Worm (Caenorhabditis elegans) whole organism, L1 larva: Measurements from ENCODE around the gene srm-3.

Experiments
- C16A3.4 ChIP-seq: fragments of 150-350 bp; optimal IDR thresholded peaks from 2 replicates; lab custom pipeline; 2014; ENCODE audit warnings: missing biosample characterization, missing genetic modification characterization
- F16B12.6 ChIP-seq: fragments of 150-350 bp; optimal IDR thresholded peaks from 2 replicates; lab custom pipeline; 2014; ENCODE audit warnings: missing biosample characterization, missing genetic modification characterization
- alr-1 ChIP-seq: fragments of 200-800 bp; sonication (Bioruptor generic); optimal IDR thresholded peaks from 2 replicates; lab custom pipeline; 2018; ENCODE audit warnings: borderline replicate concordance, mild to moderate bottlenecking, missing genetic modification characterization, missing compliant biosample characterization
- ceh-63 ChIP-seq: fragments of 200-800 bp; sonication (Bioruptor generic); optimal IDR thresholded peaks from 2 replicates; lab custom pipeline; 2018; ENCODE audit warnings: mild to moderate bottlenecking, missing genetic modification characterization, missing compliant biosample characterization
- ceh-8 ChIP-seq: fragments of 200-800 bp; sonication (Bioruptor generic); optimal IDR thresholded peaks from 2 replicates; lab custom pipeline; 2018; ENCODE audit warnings: mild to moderate bottlenecking, missing genetic modification characterization, moderate library complexity, missing compliant biosample characterization
- ceh-82 ChIP-seq, 3 experiments: fragments of 150-350 bp in 1 of 3; sonication (generic microtip) in 2 of 3; optimal IDR thresholded peaks; 2 replicates each; lab custom pipeline; 2014 to 2017; ENCODE audit warnings: missing biosample characterization in 3 of 3, missing genetic modification characterization in 3 of 3
- ceh-90 ChIP-seq: sonication (generic microtip); optimal IDR thresholded peaks from 2 replicates; lab custom pipeline; 2016; ENCODE audit warnings: missing genetic modification characterization, missing compliant biosample characterization
- ces-1 ChIP-seq: fragments of 150-350 bp; optimal IDR thresholded peaks from 2 replicates; lab custom pipeline; 2014; ENCODE audit warnings: missing biosample characterization, missing genetic modification reagents, missing genetic modification characterization
- efl-3 ChIP-seq: fragments of 200-800 bp; sonication (Bioruptor generic); optimal IDR thresholded peaks from 2 replicates; lab custom pipeline; 2018; ENCODE audit warnings: mild to moderate bottlenecking, missing genetic modification characterization, missing compliant biosample characterization
- egl-13 ChIP-seq: sonication (generic microtip); optimal IDR thresholded peaks from 2 replicates; lab custom pipeline; 2016; ENCODE audit warnings: missing genotype, missing genetic modification reagents, missing genetic modification characterization, missing compliant biosample characterization
- ets-5 ChIP-seq: fragments of 200-800 bp; sonication (Bioruptor generic); IDR thresholded peaks from 2 replicates; pipeline ENCODE4 v1.3.6; 2022; ENCODE audit warnings: missing genetic modification characterization, missing compliant biosample characterization
- fkh-10 ChIP-seq: sonication (generic microtip); optimal IDR thresholded peaks from 2 replicates; lab custom pipeline; 2017; ENCODE audit warnings: missing biosample characterization, missing genetic modification reagents, missing genetic modification characterization
- fkh-4 ChIP-seq: sonication (generic microtip); optimal IDR thresholded peaks from 2 replicates; lab custom pipeline; 2016; ENCODE audit warnings: missing compliant biosample characterization, missing genetic modification characterization, borderline replicate concordance
- fkh-8 ChIP-seq: sonication (generic microtip); optimal IDR thresholded peaks from 2 replicates; lab custom pipeline; 2016; ENCODE audit warnings: mild to moderate bottlenecking, missing genetic modification characterization, missing compliant biosample characterization
- fos-1 ChIP-seq: fragments of 150-350 bp; optimal IDR thresholded peaks from 2 replicates; lab custom pipeline; 2014; ENCODE audit warnings: missing biosample characterization, missing genetic modification characterization
- hlh-4 ChIP-seq: sonication (generic microtip); optimal IDR thresholded peaks from 2 replicates; lab custom pipeline; 2016; ENCODE audit warnings: mild to moderate bottlenecking, missing genetic modification characterization, missing compliant biosample characterization
- irx-1 ChIP-seq: sonication (generic microtip); optimal IDR thresholded peaks from 2 replicates; lab custom pipeline; 2016; ENCODE audit warnings: missing genetic modification characterization, missing compliant biosample characterization
- isw-1 ChIP-seq: fragments of 200-800 bp; sonication (Bioruptor generic); IDR thresholded peaks from 2 replicates; pipeline ENCODE4 v1.3.6; 2022; ENCODE audit warnings: missing genetic modification characterization, missing compliant biosample characterization
- jun-1 ChIP-seq: fragments of 150-350 bp; optimal IDR thresholded peaks from 2 replicates; lab custom pipeline; 2014; ENCODE audit warnings: missing biosample characterization, missing genetic modification reagents, missing genetic modification characterization
- lin-14 ChIP-seq: fragments of 200-800 bp; sonication (Bioruptor generic); optimal IDR thresholded peaks from 2 replicates; lab custom pipeline; 2018; ENCODE audit warnings: mild to moderate bottlenecking, missing genetic modification characterization, moderate library complexity, missing compliant biosample characterization
- lin-15B ChIP-seq: fragments of 150-350 bp; sonication (generic microtip); optimal IDR thresholded peaks from 3 replicates; lab custom pipeline; 2014; ENCODE audit warnings: missing biosample characterization, missing genetic modification characterization
- lin-35 ChIP-seq, 2 experiments: fragments of 150-350 bp; optimal IDR thresholded peaks; 2 replicates each; lab custom pipeline; 2014; ENCODE audit warnings: missing biosample characterization in 2 of 2, missing genetic modification characterization in 2 of 2, missing genetic modification reagents in 2 of 2
- lin-39 ChIP-seq: fragments of 150-350 bp; optimal IDR thresholded peaks from 2 replicates; lab custom pipeline; 2014; ENCODE audit warnings: missing biosample characterization, missing genetic modification reagents, missing genetic modification characterization
- lir-3 ChIP-seq: sonication (generic microtip); optimal IDR thresholded peaks from 2 replicates; lab custom pipeline; 2016; ENCODE audit warnings: mild to moderate bottlenecking, missing genetic modification characterization, moderate library complexity, missing compliant biosample characterization; ENCODE audit not compliant: poor library complexity
- lsy-2 ChIP-seq, 2 experiments: fragments of 150-350 bp; optimal IDR thresholded peaks; 2 replicates each; lab custom pipeline; 2014; ENCODE audit warnings: missing biosample characterization in 2 of 2, missing genetic modification characterization in 2 of 2
- mef-2 ChIP-seq: fragments of 150-350 bp; optimal IDR thresholded peaks from 2 replicates; lab custom pipeline; 2014; ENCODE audit warnings: missing biosample characterization, missing genetic modification characterization
- nhr-19 ChIP-seq: fragments of 200-800 bp; sonication (Bioruptor generic); conservative IDR thresholded peaks from 2 replicates; pipeline ENCODE4 v1.3.6; 2022; ENCODE audit warnings: missing genetic modification characterization, missing compliant biosample characterization
- nhr-20 ChIP-seq: sonication (generic microtip); optimal IDR thresholded peaks from 2 replicates; lab custom pipeline; 2016; ENCODE audit warnings: mild to moderate bottlenecking, missing genetic modification characterization, missing compliant biosample characterization
- nhr-237 ChIP-seq: fragments of 150-350 bp; optimal IDR thresholded peaks from 2 replicates; lab custom pipeline; 2014; ENCODE audit warnings: missing biosample characterization, missing genetic modification characterization
- nhr-28 ChIP-seq: fragments of 150-350 bp; optimal IDR thresholded peaks from 2 replicates; lab custom pipeline; 2014; ENCODE audit warnings: missing biosample characterization, missing genetic modification characterization
- nhr-47 ChIP-seq: sonication (generic microtip); optimal IDR thresholded peaks from 2 replicates; lab custom pipeline; 2016; ENCODE audit warnings: mild to moderate bottlenecking, missing genetic modification characterization, moderate library complexity, missing compliant biosample characterization
- nhr-76 ChIP-seq: sonication (generic microtip); optimal IDR thresholded peaks from 2 replicates; lab custom pipeline; 2017; ENCODE audit warnings: missing biosample characterization, missing genetic modification characterization
- nhr-77 ChIP-seq: fragments of 150-350 bp; optimal IDR thresholded peaks from 2 replicates; lab custom pipeline; 2014; ENCODE audit warnings: missing biosample characterization, missing genetic modification characterization
- nhr-84 ChIP-seq: sonication (generic microtip); optimal IDR thresholded peaks from 2 replicates; lab custom pipeline; 2017; ENCODE audit warnings: missing biosample characterization, missing genetic modification characterization
- nhr-85 ChIP-seq: sonication (generic microtip); peaks from one replicate; lab custom pipeline; 2016; ENCODE audit warnings: missing genetic modification characterization, inconsistent platforms, missing compliant biosample characterization
- nhr-90 ChIP-seq: sonication (generic microtip); optimal IDR thresholded peaks from 2 replicates; lab custom pipeline; 2016; ENCODE audit warnings: mild to moderate bottlenecking, missing genetic modification characterization, missing compliant biosample characterization; ENCODE audit not compliant: poor library complexity
- pag-3 ChIP-seq: sonication (generic microtip); optimal IDR thresholded peaks from 2 replicates; lab custom pipeline; 2017; ENCODE audit warnings: missing genetic modification characterization, mild to moderate bottlenecking, missing compliant biosample characterization, antibody characterized with exemption, borderline replicate concordance; ENCODE audit not compliant: insufficient read depth
- pqm-1 ChIP-seq: sonication (generic microtip); optimal IDR thresholded peaks from 3 replicates; lab custom pipeline; 2017; ENCODE audit warnings: missing biosample characterization, missing genetic modification characterization
- skn-1 ChIP-seq: fragments of 150-350 bp; optimal IDR thresholded peaks from 2 replicates; lab custom pipeline; 2014; ENCODE audit warnings: missing biosample characterization, missing genetic modification characterization
- snpc-4 ChIP-seq: fragments of 150-350 bp; optimal IDR thresholded peaks from 2 replicates; lab custom pipeline; 2014; ENCODE audit warnings: missing biosample characterization, missing genetic modification characterization
- snu-23 ChIP-seq: sonication (generic microtip); optimal IDR thresholded peaks from 2 replicates; lab custom pipeline; 2016; ENCODE audit warnings: missing genetic modification characterization, missing compliant biosample characterization
- sox-4 ChIP-seq: sonication (generic microtip); optimal IDR thresholded peaks from 2 replicates; lab custom pipeline; 2016; ENCODE audit warnings: missing genetic modification characterization, missing compliant biosample characterization
- sptf-1 ChIP-seq: fragments of 150-350 bp; optimal IDR thresholded peaks from 2 replicates; lab custom pipeline; 2014; ENCODE audit warnings: missing biosample characterization, missing genetic modification characterization
- sup-37 ChIP-seq: fragments of 200-800 bp; sonication (Bioruptor generic); optimal IDR thresholded peaks from 2 replicates; lab custom pipeline; 2018; ENCODE audit warnings: mild to moderate bottlenecking, missing genetic modification characterization, missing compliant biosample characterization
- tlp-1 ChIP-seq: fragments of 150-350 bp; optimal IDR thresholded peaks from 2 replicates; lab custom pipeline; 2014; ENCODE audit warnings: missing biosample characterization, missing genetic modification characterization
- unc-130 ChIP-seq: fragments of 150-350 bp; optimal IDR thresholded peaks from 2 replicates; lab custom pipeline; 2017; ENCODE audit warnings: missing biosample characterization, missing genetic modification characterization, inconsistent platforms
- unc-30 ChIP-seq: sonication (generic microtip); optimal IDR thresholded peaks from 2 replicates; lab custom pipeline; 2017; ENCODE audit warnings: missing biosample characterization, missing genetic modification characterization
- unc-62 ChIP-seq: fragments of 150-350 bp; optimal IDR thresholded peaks from 2 replicates; lab custom pipeline; 2014; ENCODE audit warnings: missing biosample characterization, missing genetic modification reagents, missing genetic modification characterization
- unc-86 ChIP-seq: sonication (generic microtip); optimal IDR thresholded peaks from 2 replicates; lab custom pipeline; 2016; ENCODE audit warnings: missing genetic modification characterization, missing compliant biosample characterization
- unc-98 ChIP-seq: fragments of 200-800 bp; sonication (Bioruptor generic); IDR thresholded peaks from 2 replicates; pipeline ENCODE4 v1.3.6; 2022; ENCODE audit warnings: missing genetic modification characterization, missing compliant biosample characterization
- zag-1 ChIP-seq: fragments of 150-350 bp; optimal IDR thresholded peaks from 2 replicates; lab custom pipeline; 2014; ENCODE audit warnings: missing biosample characterization, missing genetic modification characterization
- zip-4 ChIP-seq: fragments of 200-800 bp; sonication (Bioruptor generic); optimal IDR thresholded peaks from 2 replicates; lab custom pipeline; 2018; ENCODE audit warnings: mild to moderate bottlenecking, missing genetic modification characterization, moderate library complexity, missing compliant biosample characterization
- ztf-11 ChIP-seq, 2 experiments: sonication (generic microtip); optimal IDR thresholded peaks; 2 replicates each; lab custom pipeline; 2016 to 2017; ENCODE audit warnings: missing genetic modification characterization in 2 of 2, missing biosample characterization in 1 of 2, missing compliant biosample characterization in 1 of 2

Gene srm-3

DNA sequence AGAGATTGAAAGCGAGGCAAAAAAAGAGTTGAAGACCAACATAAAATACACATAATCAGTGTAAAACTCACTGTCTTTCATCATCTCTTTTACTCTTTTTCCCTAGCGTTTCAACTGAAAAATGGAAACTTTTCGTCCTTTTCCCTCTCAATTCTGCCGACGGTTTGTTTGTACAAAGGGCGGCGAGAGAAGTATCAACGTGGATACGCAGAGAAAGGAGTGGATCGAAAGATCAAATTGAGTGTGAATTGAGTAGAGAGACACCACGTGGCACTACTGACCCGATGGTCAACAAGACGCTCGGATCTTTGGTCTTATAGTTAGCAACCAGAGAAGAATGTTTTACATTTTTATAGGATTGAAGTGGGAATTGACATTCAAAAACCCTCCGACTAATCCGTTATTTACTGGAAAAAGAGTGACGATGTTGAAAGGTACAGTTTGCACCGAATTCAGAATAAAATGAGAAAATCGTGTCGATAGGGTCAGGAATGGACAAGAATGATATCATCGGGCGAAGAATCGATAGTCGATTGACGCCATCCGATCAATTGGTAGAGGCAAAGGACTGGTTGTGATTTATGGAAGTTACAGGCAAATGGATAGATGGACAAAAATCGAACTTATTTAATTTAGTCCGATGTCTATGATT is 22.3 kb downstream of the srm-3 start (continued):
- TF ChIP-seq hlh-4 (tag; lab: Kevin White, UChicago) (no peak), lin-39 (tag; lab: Kevin White, UChicago) (no peak), pag-3 (tag; lab: Kevin White, UChicago) (no peak), ces-1 (GFP tag; lab: Kevin White, UChicago) (no peak), efl-3 (no peak), snu-23 (GFP tag; lab: Kevin White, UChicago) (peak; percentile 83), fkh-4 (no peak), ceh-90 (tag; lab: Kevin White, UChicago) (no peak), C16A3.4 (tag; lab: Kevin White, UChicago) (peak; percentile 40), nhr-76 (tag; lab: Kevin White, UChicago) (no peak), unc-98 (GFP tag; lab: Robert Waterston, UW) (no peak), lin-35 (GFP tag; optimal IDR thresholded peaks at IDR 0.05; lab: Kevin White, UChicago) (peak in 1 of 2 experiments; percentile 69), ztf-11 (tag; optimal IDR thresholded peaks at IDR 0.05; lab: Kevin White, UChicago) (no peak), unc-62 (GFP tag; lab: Kevin White, UChicago) (no peak), skn-1 (tag; lab: Kevin White, UChicago) (peak; percentile 61), tlp-1 (no peak), nhr-237 (tag; lab: Kevin White, UChicago) (peak; percentile 46), lin-14 (peak; percentile 89), unc-86 (no peak), nhr-47 (tag; lab: Kevin White, UChicago) (peak; percentile 55), nhr-90 (tag; lab: Kevin White, UChicago) (peak; percentile 70), irx-1 (tag; lab: Kevin White, UChicago) (peak; percentile 50), nhr-28 (tag; lab: Kevin White, UChicago) (no peak), sptf-1 (tag; lab: Kevin White, UChicago) (no peak), mef-2 (tag; lab: Kevin White, UChicago) (no peak), jun-1 (peak; percentile 10), nhr-77 (peak; percentile 79), ceh-8 (GFP tag; lab: Kevin White, UChicago) (no peak), fkh-10 (no peak), snpc-4 (tag; lab: Kevin White, UChicago) (no peak), fos-1 (tag; lab: Kevin White, UChicago) (peak; percentile 16), unc-30 (tag; lab: Kevin White, UChicago) (no peak), ceh-82 (tag; optimal IDR thresholded peaks at IDR 0.05; lab: Kevin White, UChicago) (no peak), zip-4 (GFP tag; lab: Kevin White, UChicago) (no peak), lin-15B (tag; lab: Kevin White, UChicago) (no peak), nhr-19 (GFP tag; lab: Robert Waterston, UW) (peak; percentile 62), fkh-8 (tag; lab: Kevin White, UChicago) (no peak), lsy-2 (tag; optimal IDR thresholded peaks at IDR 0.05; lab: Kevin White, UChicago) (peak; percentile 53 to 64), nhr-20 (peak; percentile 97), alr-1 (tag; lab: Kevin White, UChicago) (no peak), unc-130 (tag; lab: Kevin White, UChicago) (peak; percentile 20), nhr-85 (tag; lab: Kevin White, UChicago) (peak; percentile 98), lir-3 (tag; lab: Kevin White, UChicago) (peak; percentile 29), ets-5 (no peak), sup-37 (GFP tag; lab: Kevin White, UChicago) (no peak), egl-13 (tag; lab: Kevin White, UChicago) (no peak), sox-4 (no peak), nhr-84 (tag; lab: Kevin White, UChicago) (no peak), zag-1 (tag; lab: Kevin White, UChicago) (no peak), F16B12.6 (tag; lab: Kevin White, UChicago) (no peak), isw-1 (GFP tag; lab: Robert Waterston, UW) (no peak; the same call in 1 of the 2 replicates), ceh-63 (GFP tag; lab: Kevin White, UChicago) (no peak), pqm-1 (tag; lab: Kevin White, UChicago) (no peak)
